Worm (Caenorhabditis elegans) whole organism, early embryonic: ENCODE results near the gene far-8.

Source experiments
- B0310.2 ChIP-seq: sonication (generic microtip); optimal IDR thresholded peaks from 2 replicates; lab custom pipeline; 2016; ENCODE audit warnings: mild to moderate bottlenecking, missing genetic modification characterization, missing compliant biosample characterization
- F13C5.2 ChIP-seq: sonication (generic microtip); optimal IDR thresholded peaks from 2 replicates; lab custom pipeline; 2017; ENCODE audit warnings: mild to moderate bottlenecking, missing genetic modification characterization, inconsistent platforms, missing compliant biosample characterization
- aly-1 ChIP-seq: sonication (generic microtip); optimal IDR thresholded peaks from 2 replicates; lab custom pipeline; 2016; ENCODE audit warnings: missing genetic modification characterization, missing compliant biosample characterization
- ama-1 ChIP-seq: fragments of 150-350 bp; optimal IDR thresholded peaks from 2 replicates; lab custom pipeline; 2014
- ceh-13 ChIP-seq: fragments of 200-800 bp; sonication (Bioruptor generic); optimal IDR thresholded peaks from 2 replicates; lab custom pipeline; 2018; ENCODE audit warnings: mild to moderate bottlenecking, missing genetic modification characterization, missing compliant biosample characterization
- ceh-36 ChIP-seq: sonication (generic microtip); optimal IDR thresholded peaks from 2 replicates; lab custom pipeline; 2016; ENCODE audit warnings: missing genetic modification characterization, inconsistent platforms, missing compliant biosample characterization
- ets-7 ChIP-seq: sonication (generic microtip); optimal IDR thresholded peaks from 2 replicates; lab custom pipeline; 2016; ENCODE audit warnings: missing genotype, missing genetic modification characterization, missing compliant biosample characterization
- flt-1 ChIP-seq: fragments of 200-800 bp; sonication (Bioruptor generic); IDR thresholded peaks from 2 replicates; pipeline ENCODE4 v1.3.6; 2022; ENCODE audit warnings: missing genetic modification characterization, missing compliant biosample characterization
- hmbx-1 ChIP-seq: sonication (generic microtip); optimal IDR thresholded peaks from 2 replicates; lab custom pipeline; 2016; ENCODE audit warnings: mild to moderate bottlenecking, missing genetic modification characterization, missing compliant biosample characterization
- hmg-4 ChIP-seq: fragments of 200-800 bp; sonication (Bioruptor generic); optimal IDR thresholded peaks from 2 replicates; lab custom pipeline; 2018; ENCODE audit warnings: mild to moderate bottlenecking, missing genetic modification characterization, missing compliant biosample characterization
- hnd-1 ChIP-seq: sonication (generic microtip); optimal IDR thresholded peaks from 2 replicates; lab custom pipeline; 2016; ENCODE audit warnings: missing genetic modification characterization, missing compliant biosample characterization
- pes-1 ChIP-seq: fragments of 200-800 bp; sonication (Bioruptor generic); IDR thresholded peaks from 2 replicates; pipeline ENCODE4 v1.3.6; 2022; ENCODE audit warnings: missing genetic modification reagents, missing genetic modification characterization, missing compliant biosample characterization
- scrt-1 ChIP-seq: fragments of 200-800 bp; sonication (Bioruptor generic); IDR thresholded peaks from 2 replicates; pipeline ENCODE4 v1.3.6; 2022; ENCODE audit warnings: missing genetic modification characterization, missing compliant biosample characterization
- sea-1 ChIP-seq: fragments of 200-800 bp; sonication (Bioruptor generic); conservative IDR thresholded peaks from 2 replicates; pipeline ENCODE4 v1.3.6; 2022; ENCODE audit warnings: missing genetic modification characterization, missing compliant biosample characterization
- tbx-11 ChIP-seq: fragments of 200-800 bp; sonication (Bioruptor generic); IDR thresholded peaks from 2 replicates; pipeline ENCODE4 v1.3.6; 2022; ENCODE audit warnings: missing genetic modification characterization, missing compliant biosample characterization
- tbx-37 ChIP-seq: fragments of 200-800 bp; sonication (Bioruptor generic); conservative IDR thresholded peaks from 2 replicates; pipeline ENCODE4 v1.3.6; 2022; ENCODE audit warnings: missing genetic modification reagents, missing genetic modification characterization, missing compliant biosample characterization
- tra-4 ChIP-seq: sonication (generic microtip); optimal IDR thresholded peaks from 2 replicates; lab custom pipeline; 2017; ENCODE audit warnings: missing genetic modification characterization, missing compliant biosample characterization

far-8 gene

ce11 chrIII:880840-881239, 38.1 kb downstream of the far-8 start:
- TF ChIP-seq pes-1 (GFP tag; lab: Robert Waterston, UW), result no peak
- TF ChIP-seq tra-4 (tag; lab: Kevin White, UChicago), result no peak
- TF ChIP-seq ama-1, result no peak
- TF ChIP-seq scrt-1 (GFP tag; lab: Robert Waterston, UW), result no peak

- TF ChIP-seq B0310.2 (tag; lab: Kevin White, UChicago) (no peak), aly-1 (tag; lab: Kevin White, UChicago) (no peak), ets-7 (tag; lab: Kevin White, UChicago) (no peak), scrt-1 (GFP tag; lab: Robert Waterston, UW) (no peak), tbx-11 (no peak), tra-4 (tag; lab: Kevin White, UChicago) (no peak)
Measured at ce11 chrIII:881460-881859, 38.7 kb downstream of the far-8 start.

ce11 chrIII:883595-883994, 40.9 kb downstream of the far-8 start:
- TF ChIP-seq hmg-4 (no peak), sea-1 (no peak), B0310.2 (tag; lab: Kevin White, UChicago) (no peak), ceh-13 (GFP tag; lab: Kevin White, UChicago) (no peak), hmbx-1 (tag; lab: Kevin White, UChicago) (no peak), scrt-1 (GFP tag; lab: Robert Waterston, UW) (no peak), tbx-11 (no peak)

- no peak for TF ChIP-seq ets-7 (tag; lab: Kevin White, UChicago)
- no peak for TF ChIP-seq B0310.2 (tag; lab: Kevin White, UChicago)
- no peak for TF ChIP-seq hmg-4
- TF ChIP-seq flt-1, result no peak
Measured at ce11 chrIII:886726-887125, 44.0 kb downstream of the far-8 start, which contains the start of gene zer-1. Gene zer-1, minus strand, starts transcription at chrIII:886793.

ce11 chrIII:887874-888299, 45.2 kb downstream of the far-8 start:
- no peak for TF ChIP-seq ceh-36 (tag; lab: Kevin White, UChicago)
- TF ChIP-seq B0310.2 (tag; lab: Kevin White, UChicago), result no peak
- peak; percentile 28 for TF ChIP-seq aly-1 (tag; lab: Kevin White, UChicago)
- no peak for TF ChIP-seq tbx-11
- no peak for TF ChIP-seq ceh-13 (GFP tag; lab: Kevin White, UChicago)
- TF ChIP-seq tbx-37 (GFP tag; lab: Robert Waterston, UW), result no peak
- TF ChIP-seq hmbx-1 (tag; lab: Kevin White, UChicago), result no peak
- TF ChIP-seq hnd-1 (tag; lab: Kevin White, UChicago), result no peak
- TF ChIP-seq ets-7 (tag; lab: Kevin White, UChicago), result no peak
- TF ChIP-seq tra-4 (tag; lab: Kevin White, UChicago), result no peak
- TF ChIP-seq sea-1, result no peak
- peak; percentile 26 for TF ChIP-seq hmg-4
- no peak for TF ChIP-seq pes-1 (GFP tag; lab: Robert Waterston, UW)
- TF ChIP-seq flt-1, result 0 out of 2 replicates have a peak, but pooled peaks have one; percentile 25
- TF ChIP-seq ama-1, result no peak
- peak; percentile 51 for TF ChIP-seq F13C5.2 (tag; lab: Kevin White, UChicago)
- no peak for TF ChIP-seq scrt-1 (GFP tag; lab: Robert Waterston, UW)

ce11 chrIII:888983-889549, 46.3 kb downstream of the far-8 start:
- TF ChIP-seq ets-7 (tag; lab: Kevin White, UChicago) (no peak), aly-1 (tag; lab: Kevin White, UChicago) (no peak), tra-4 (tag; lab: Kevin White, UChicago) (no peak), ama-1 (no peak), flt-1 (no peak), pes-1 (GFP tag; lab: Robert Waterston, UW) (no peak)

- no peak for TF ChIP-seq B0310.2 (tag; lab: Kevin White, UChicago)
Measured at ce11 chrIII:891014-891413, 48.3 kb downstream of the far-8 start, which contains the start of gene T24C4.10. Gene T24C4.10, minus strand, starts transcription at chrIII:891243.
